Fruit fly (Drosophila melanogaster) whole organism, wandering third instar larva: ENCODE measurements around the gene CG1572.
A peak's percentile ranks its signal among the peaks of the same experiment; 100 is the strongest.

Source experiments
- Abd-B ChIP-seq: fragments of >200 bp; optimal IDR thresholded peaks from 2 replicates; lab custom pipeline; 2017; ENCODE audit warnings: missing biosample characterization, missing genetic modification characterization
- CG32264 ChIP-seq: fragments of 200-800 bp; sonication (Bioruptor generic); optimal IDR thresholded peaks from 2 replicates; lab custom pipeline; 2016; ENCODE audit warnings: missing biosample characterization, missing genetic modification characterization
- CG9705 ChIP-seq: fragments of 200-800 bp; sonication (Bioruptor generic); optimal IDR thresholded peaks from 2 replicates; lab custom pipeline; 2018; ENCODE audit warnings: missing biosample characterization, mild to moderate bottlenecking, missing genetic modification characterization
- CrebA ChIP-seq: fragments of 200-800 bp; sonication (Bioruptor generic); optimal IDR thresholded peaks from 2 replicates; lab custom pipeline; 2016; ENCODE audit warnings: missing biosample characterization, mild to moderate bottlenecking, missing genetic modification characterization, borderline replicate concordance
- Dfd ChIP-seq: fragments of >200 bp; optimal IDR thresholded peaks from 2 replicates; lab custom pipeline; 2017; ENCODE audit warnings: missing biosample characterization, missing genetic modification characterization
- Dif ChIP-seq: fragments of 200-275, 200-300 bp; sonication (Bioruptor generic); optimal IDR thresholded peaks from 2 replicates; lab custom pipeline; 2018; ENCODE audit warnings: missing biosample characterization, missing genetic modification characterization; ENCODE audit not compliant: partially characterized antibody
- GATAd ChIP-seq: sonication (Bioruptor generic); optimal IDR thresholded peaks from 2 replicates; lab custom pipeline; 2016; ENCODE audit warnings: missing biosample characterization, missing genetic modification characterization
- HLH106 ChIP-seq: fragments of 200-800 bp; optimal IDR thresholded peaks from 3 replicates; lab custom pipeline; 2019; ENCODE audit warnings: missing biosample characterization, mild to moderate bottlenecking, missing genetic modification characterization, moderate library complexity
- Hnf4 ChIP-seq: fragments of 200-800 bp; sonication (Bioruptor generic); optimal IDR thresholded peaks from 2 replicates; lab custom pipeline; 2016; ENCODE audit warnings: missing biosample characterization, mild to moderate bottlenecking, missing genetic modification characterization
- Hr78 ChIP-seq: fragments of >200 bp; optimal IDR thresholded peaks from 2 replicates; lab custom pipeline; 2017; ENCODE audit warnings: missing biosample characterization, missing genetic modification characterization
- Hr83 ChIP-seq: fragments of 200-300 bp; sonication (Bioruptor generic); optimal IDR thresholded peaks from 2 replicates; lab custom pipeline; 2016; ENCODE audit warnings: missing biosample characterization, mild to moderate bottlenecking, missing genetic modification characterization, moderate library complexity; ENCODE audit not compliant: poor library complexity, severe bottlenecking
- Jra ChIP-seq: sonication (Bioruptor generic); optimal IDR thresholded peaks from 2 replicates; lab custom pipeline; 2016; ENCODE audit warnings: missing biosample characterization, missing genetic modification characterization
- Mio ChIP-seq: sonication (Bioruptor generic); optimal IDR thresholded peaks from 2 replicates; lab custom pipeline; 2016; ENCODE audit warnings: missing biosample characterization, missing genetic modification characterization
- Myc ChIP-seq: fragments of >200 bp; optimal IDR thresholded peaks from 2 replicates; lab custom pipeline; 2017
- N ChIP-seq: fragments of >200 bp; optimal IDR thresholded peaks from 2 replicates; lab custom pipeline; 2018; ENCODE audit warnings: missing biosample characterization, missing external identifiers, missing genetic modification characterization
- OdsH ChIP-seq: fragments of 200-800 bp; sonication (Bioruptor generic); optimal IDR thresholded peaks from 2 replicates; lab custom pipeline; 2016; ENCODE audit warnings: missing biosample characterization, mild to moderate bottlenecking, missing genetic modification characterization
- Rel ChIP-seq, 2 experiments: fragments of 200-800 bp; sonication (Bioruptor generic) in 1 of 2; optimal IDR thresholded peaks; 2 replicates in 1 of 2; 3 replicates in 1 of 2; lab custom pipeline; 2016 to 2019; ENCODE audit warnings: mild to moderate bottlenecking in 2 of 2, missing biosample characterization in 2 of 2, missing genetic modification characterization in 2 of 2, moderate library complexity in 1 of 2
- Sp1 ChIP-seq: fragments of 200-800 bp; sonication (Bioruptor generic); optimal IDR thresholded peaks from 3 replicates; lab custom pipeline; 2019; ENCODE audit warnings: missing biosample characterization, mild to moderate bottlenecking, missing genetic modification characterization, moderate library complexity
- Vsx2 ChIP-seq: fragments of 200-300, 225-300 bp; sonication (Bioruptor generic); optimal IDR thresholded peaks from 2 replicates; lab custom pipeline; 2018; ENCODE audit warnings: missing biosample characterization, missing genetic modification characterization; ENCODE audit not compliant: partially characterized antibody
- br ChIP-seq: fragments of 200-800 bp; sonication (Bioruptor generic); optimal IDR thresholded peaks from 2 replicates; lab custom pipeline; 2016; ENCODE audit warnings: missing biosample characterization, missing genetic modification characterization
- brk ChIP-seq: fragments of 200-800 bp; sonication (Bioruptor generic); optimal IDR thresholded peaks from 2 replicates; lab custom pipeline; 2016; ENCODE audit warnings: missing biosample characterization, mild to moderate bottlenecking, missing genetic modification characterization
- dl ChIP-seq, 2 experiments: fragments of 175-275, 200-275 bp in 1 of 2; fragments of 200-275 bp in 1 of 2; sonication (Bioruptor generic); optimal IDR thresholded peaks; lab custom pipeline; 2018; ENCODE audit warnings: mild to moderate bottlenecking in 2 of 2, missing biosample characterization in 2 of 2, missing genetic modification characterization in 2 of 2, moderate library complexity in 2 of 2; ENCODE audit not compliant: partially characterized antibody in 2 of 2, insufficient read depth in 1 of 2
- dmrt93B ChIP-seq: fragments of 200-800 bp; sonication (Bioruptor generic); optimal IDR thresholded peaks from 2 replicates; lab custom pipeline; 2018; ENCODE audit warnings: missing biosample characterization, mild to moderate bottlenecking, missing genetic modification characterization
- dsf ChIP-seq: sonication (Bioruptor generic); optimal IDR thresholded peaks from 2 replicates; lab custom pipeline; 2016; ENCODE audit warnings: missing biosample characterization, missing genetic modification characterization, borderline replicate concordance
- ey ChIP-seq: fragments of 200-800 bp; sonication (Bioruptor generic); optimal IDR thresholded peaks from 2 replicates; lab custom pipeline; 2016; ENCODE audit warnings: missing biosample characterization, missing genetic modification characterization
- foxo ChIP-seq, 2 experiments: fragments of 200-800 bp; sonication (Bioruptor generic); optimal IDR thresholded peaks; 2 replicates in 1 of 2; 3 replicates in 1 of 2; lab custom pipeline; 2016 to 2017; ENCODE audit warnings: missing biosample characterization in 2 of 2, missing genetic modification characterization in 2 of 2
- fru ChIP-seq: fragments of 200-800 bp; sonication (Bioruptor generic); optimal IDR thresholded peaks from 3 replicates; lab custom pipeline; 2016; ENCODE audit warnings: missing biosample characterization, mild to moderate bottlenecking, missing genetic modification characterization
- h ChIP-seq: fragments of 200-800 bp; sonication (Bioruptor generic); optimal IDR thresholded peaks from 3 replicates; lab custom pipeline; 2016; ENCODE audit warnings: missing biosample characterization, mild to moderate bottlenecking, missing genetic modification characterization
- jim ChIP-seq: fragments of 175-275, 200-325 bp; sonication (Bioruptor generic); optimal IDR thresholded peaks from 2 replicates; lab custom pipeline; 2016; ENCODE audit warnings: missing biosample characterization, mild to moderate bottlenecking, missing genetic modification characterization
- lola ChIP-seq: fragments of >200 bp; optimal IDR thresholded peaks from 2 replicates; lab custom pipeline; 2017; ENCODE audit warnings: missing biosample characterization, missing genetic modification characterization
- pan ChIP-seq: fragments of >200 bp; optimal IDR thresholded peaks from 2 replicates; lab custom pipeline; 2017
- psq ChIP-seq: fragments of 200-800 bp; sonication (Bioruptor generic); optimal IDR thresholded peaks from 3 replicates; lab custom pipeline; 2017; ENCODE audit warnings: missing biosample characterization, mild to moderate bottlenecking, missing genetic modification characterization, moderate library complexity
- rgr ChIP-seq: fragments of 200-800 bp; sonication (Bioruptor generic); optimal IDR thresholded peaks from 3 replicates; lab custom pipeline; 2016; ENCODE audit warnings: missing biosample characterization, mild to moderate bottlenecking, missing genetic modification characterization
- sage ChIP-seq: fragments of 200-800 bp; sonication (Bioruptor generic); optimal IDR thresholded peaks from 2 replicates; lab custom pipeline; 2016; ENCODE audit warnings: missing biosample characterization, mild to moderate bottlenecking, missing genetic modification characterization
- sv ChIP-seq: fragments of 200-800 bp; sonication (Bioruptor generic); optimal IDR thresholded peaks from 3 replicates; lab custom pipeline; 2016; ENCODE audit warnings: missing biosample characterization, missing genetic modification characterization
- tai ChIP-seq: sonication (Bioruptor generic); optimal IDR thresholded peaks from 2 replicates; lab custom pipeline; 2016; ENCODE audit warnings: missing biosample characterization, missing genetic modification characterization
- usp ChIP-seq: fragments of >200 bp; optimal IDR thresholded peaks from 2 replicates; lab custom pipeline; 2017; ENCODE audit warnings: missing biosample characterization, missing genetic modification characterization
- woc ChIP-seq: sonication (Bioruptor generic); optimal IDR thresholded peaks from 2 replicates; lab custom pipeline; 2016; ENCODE audit warnings: missing biosample characterization, mild to moderate bottlenecking, missing genetic modification characterization

CG1572 gene

DNA sequence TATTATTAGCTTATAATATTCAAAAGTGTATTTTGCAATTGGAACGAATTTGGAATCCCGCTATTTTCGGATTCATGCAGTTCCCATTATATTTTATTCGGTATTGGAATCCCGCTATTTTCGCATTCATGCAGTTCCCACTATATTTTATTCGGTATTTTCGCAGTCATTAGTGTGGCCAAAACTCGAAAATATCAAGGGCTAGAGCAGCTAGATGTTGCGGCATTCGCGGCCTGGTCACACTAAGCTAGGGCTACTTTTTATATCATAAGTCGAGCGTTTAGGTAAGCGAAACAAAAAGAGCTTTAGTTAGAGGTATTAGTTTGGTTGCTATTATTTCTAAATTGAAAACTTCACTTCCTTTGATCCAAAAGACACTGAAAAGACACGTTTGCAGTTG lies 20.4 kb upstream of the CG1572 start:
- TF ChIP-seq CG32264 = no peak
- no peak for TF ChIP-seq jim
- peak; percentile 54 for TF ChIP-seq Myc (lab: Kevin White, UChicago)

DNA sequence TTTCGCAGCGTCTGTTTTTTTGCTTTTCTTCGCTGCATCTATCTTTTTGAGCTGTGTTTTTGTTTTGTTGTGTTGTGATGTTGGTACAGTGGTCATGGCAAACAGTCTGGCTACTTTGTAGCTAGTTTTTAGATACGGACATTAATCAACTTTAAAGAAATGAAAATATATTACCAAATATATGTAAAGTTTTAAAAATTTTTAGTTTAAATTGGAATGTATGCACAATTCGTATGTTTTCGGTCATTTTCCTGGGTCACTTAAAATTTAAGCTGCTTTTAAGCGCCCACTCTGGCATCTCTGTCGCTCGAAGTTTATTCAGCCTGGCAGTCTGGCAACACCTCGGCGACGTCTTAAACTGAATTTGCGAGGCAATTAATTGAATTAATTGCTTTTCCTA lies 18.1 kb upstream of the CG1572 start, which contains the start of gene CG11695:
TSS of gene CG11695 (plus strand) at position 344 of the 400 bp plus-strand sequence.
- TF ChIP-seq Myc (lab: Kevin White, UChicago) (peak; percentile 94), Hr83 (GFP tag; lab: Kevin White, UChicago) (no peak), br (GFP tag; lab: Kevin White, UChicago) (peak; percentile 51), woc (peak; percentile 85), CG9705 (GFP tag; lab: Kevin White, UChicago) (peak; percentile 77), foxo (GFP tag; optimal IDR thresholded peaks at IDR 0.05; lab: Kevin White, UChicago) (peak in 1 of 2 experiments; percentile 82), Sp1 (GFP tag; lab: Kevin White, UChicago) (peak; percentile 75), HLH106 (tag; lab: Kevin White, UChicago) (peak; percentile 85), Rel (GFP tag; optimal IDR thresholded peaks at IDR 0.05; lab: Kevin White, UChicago) (no peak), Rel (tag; optimal IDR thresholded peaks at IDR 0.05; lab: Kevin White, UChicago) (peak; percentile 48), dmrt93B (peak; percentile 50), dsf (no peak), h (GFP tag; lab: Kevin White, UChicago) (peak; percentile 72), fru (GFP tag; lab: Kevin White, UChicago) (peak; percentile 64), sv (GFP tag; lab: Kevin White, UChicago) (peak; percentile 41), psq (GFP tag; lab: Kevin White, UChicago) (peak; percentile 58), sage (GFP tag; lab: Kevin White, UChicago) (no peak), ey (GFP tag; lab: Kevin White, UChicago) (peak; percentile 63), rgr (peak; percentile 77), OdsH (GFP tag; lab: Kevin White, UChicago) (peak; percentile 67), Hnf4 (no peak)

DNA sequence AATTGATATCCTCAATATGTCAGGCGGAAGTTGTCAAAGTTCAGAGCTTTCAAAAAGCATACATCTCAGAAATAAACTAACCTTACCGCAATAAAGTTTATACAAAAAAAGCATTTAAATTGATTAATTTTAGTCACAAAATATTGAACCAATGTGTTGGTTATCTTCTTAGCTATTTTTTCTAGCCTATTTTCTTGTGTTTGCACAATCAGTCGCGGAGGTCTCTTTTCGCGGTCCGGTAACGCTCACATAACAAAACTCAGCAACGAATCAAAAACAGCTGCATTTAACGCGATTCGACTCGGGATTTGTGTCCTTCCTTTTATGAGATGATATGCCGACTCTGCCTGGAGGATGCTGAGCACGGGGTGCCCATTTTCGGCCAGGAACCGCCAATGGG lies 15.1 kb upstream of the CG1572 start, which contains the start of gene CG11696:
TSS of gene CG11696 (plus strand) at position 203 of the 400 bp plus-strand sequence.
- TF ChIP-seq Mio = no peak
- peak; percentile 62 for TF ChIP-seq Myc (lab: Kevin White, UChicago)
- no peak for TF ChIP-seq N

DNA sequence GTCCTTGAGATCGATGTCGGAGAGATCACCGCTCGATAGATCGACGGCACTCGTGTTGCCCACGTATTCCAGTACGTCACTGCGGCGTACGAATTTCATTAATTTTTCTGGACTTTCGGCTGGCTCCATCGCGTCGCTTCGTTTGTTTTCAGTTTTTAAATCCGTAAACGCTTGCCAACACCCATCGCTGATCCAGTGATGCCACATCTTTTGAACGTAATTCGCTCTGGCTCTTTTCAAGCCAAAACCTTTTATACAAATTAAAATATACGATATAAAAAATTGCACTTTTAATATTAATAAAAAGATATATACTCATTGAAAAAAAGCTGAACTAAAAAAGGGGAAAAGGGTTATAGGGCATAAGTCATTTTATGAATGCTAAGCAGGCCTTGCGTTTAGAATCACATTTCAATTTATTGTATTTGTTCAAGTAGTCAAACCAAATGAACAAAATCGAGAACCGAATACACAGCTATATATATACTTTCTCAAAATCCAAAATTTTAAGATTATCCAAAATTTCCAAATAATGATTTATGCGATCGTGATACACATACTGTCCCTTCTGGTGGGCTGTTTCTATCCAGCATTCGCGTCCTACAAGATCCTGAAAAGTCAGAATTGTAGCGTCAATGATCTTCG lies 13.9 kb upstream of the CG1572 start, which contains the start of the genes Kmn1 and Reepl1:
TSS of gene Kmn1 (minus strand) at position 173 of the 645 bp plus-strand sequence.
TSS of gene Reepl1 (plus strand) at position 438 of the 645 bp plus-strand sequence.
- no peak for TF ChIP-seq lola (GFP tag; lab: Kevin White, UChicago)
- TF ChIP-seq Mio = no peak
- TF ChIP-seq rgr = peak; percentile 1
- no peak for TF ChIP-seq Dif (GFP tag; lab: Kevin White, UChicago)
- no peak for TF ChIP-seq CG32264
- TF ChIP-seq sv (GFP tag; lab: Kevin White, UChicago) = no peak
- no peak for TF ChIP-seq CrebA (GFP tag; lab: Kevin White, UChicago)
- no peak for TF ChIP-seq dsf
- no peak for TF ChIP-seq Hnf4
- peak in 1 of 2 experiments; percentile 40 for TF ChIP-seq foxo (GFP tag; optimal IDR thresholded peaks at IDR 0.05; lab: Kevin White, UChicago)
- no peak for TF ChIP-seq Hr83 (GFP tag; lab: Kevin White, UChicago)
- TF ChIP-seq jim = no peak
- no peak for TF ChIP-seq brk (GFP tag; lab: Kevin White, UChicago)
- no peak for TF ChIP-seq dl (GFP tag; optimal IDR thresholded peaks at IDR 0.05; lab: Kevin White, UChicago; ENCODE audit: insufficient read depth in 1 of 2, partially characterized antibody in 2 of 2)
- no peak for TF ChIP-seq fru (GFP tag; lab: Kevin White, UChicago)
- no peak for TF ChIP-seq Abd-B (GFP tag; lab: Kevin White, UChicago)
- no peak for TF ChIP-seq CG9705 (GFP tag; lab: Kevin White, UChicago)
- TF ChIP-seq ey (GFP tag; lab: Kevin White, UChicago) = no peak
- TF ChIP-seq OdsH (GFP tag; lab: Kevin White, UChicago) = no peak
- no peak for TF ChIP-seq Hr78
- TF ChIP-seq sage (GFP tag; lab: Kevin White, UChicago) = no peak
- TF ChIP-seq br (GFP tag; lab: Kevin White, UChicago) = no peak
- TF ChIP-seq psq (GFP tag; lab: Kevin White, UChicago) = no peak
- peak; percentile 19 for TF ChIP-seq Sp1 (GFP tag; lab: Kevin White, UChicago)
- TF ChIP-seq N = no peak
- TF ChIP-seq pan (lab: Kevin White, UChicago) = no peak
- TF ChIP-seq GATAd (GFP tag; lab: Kevin White, UChicago) = no peak
- TF ChIP-seq h (GFP tag; lab: Kevin White, UChicago) = no peak
- peak; percentile 21 for TF ChIP-seq woc
- TF ChIP-seq Rel (GFP tag; optimal IDR thresholded peaks at IDR 0.05; lab: Kevin White, UChicago) = no peak
- TF ChIP-seq Rel (tag; optimal IDR thresholded peaks at IDR 0.05; lab: Kevin White, UChicago) = no peak
- no peak for TF ChIP-seq Vsx2 (GFP tag; lab: Kevin White, UChicago)
- no peak for TF ChIP-seq Dfd
- no peak for TF ChIP-seq usp
- TF ChIP-seq Myc (lab: Kevin White, UChicago) = peak; percentile 58
- no peak for TF ChIP-seq dmrt93B
- peak; percentile 19 for TF ChIP-seq HLH106 (tag; lab: Kevin White, UChicago)
- TF ChIP-seq Jra (GFP tag; lab: Kevin White, UChicago) = no peak
- no peak for TF ChIP-seq tai (GFP tag; lab: Kevin White, UChicago)
- TF ChIP-seq, all 38 proteins: peak for 6
